Worm (Caenorhabditis elegans) whole organism, late embryonic: ENCODE results near the gene F44G4.5.

Source experiments
- C08G9.2 ChIP-seq: sonication (generic microtip); optimal IDR thresholded peaks from 2 replicates; lab custom pipeline; 2016; ENCODE audit warnings: mild to moderate bottlenecking, missing genetic modification characterization, moderate library complexity, missing compliant biosample characterization
- F13H6.1 ChIP-seq: sonication (generic microtip); optimal IDR thresholded peaks from 2 replicates; lab custom pipeline; 2016; ENCODE audit warnings: missing genetic modification characterization, missing compliant biosample characterization
- K02D7.2 ChIP-seq: sonication (generic microtip); optimal IDR thresholded peaks from 2 replicates; lab custom pipeline; 2017; ENCODE audit warnings: mild to moderate bottlenecking, missing genetic modification characterization, missing compliant biosample characterization
- T23F11.4 ChIP-seq: fragments of 200-800 bp; sonication (Bioruptor generic); optimal IDR thresholded peaks from 2 replicates; lab custom pipeline; 2018; ENCODE audit warnings: mild to moderate bottlenecking, missing genetic modification characterization, missing compliant biosample characterization
- ceh-14 ChIP-seq: sonication (generic microtip); optimal IDR thresholded peaks from 2 replicates; lab custom pipeline; 2016; ENCODE audit warnings: missing genotype, missing genetic modification characterization, missing compliant biosample characterization
- ceh-18 ChIP-seq: sonication (generic microtip); optimal IDR thresholded peaks from 2 replicates; lab custom pipeline; 2016; ENCODE audit warnings: missing genetic modification characterization, missing compliant biosample characterization
- ceh-19 ChIP-seq: fragments of 200-800 bp; sonication (Bioruptor generic); optimal IDR thresholded peaks from 2 replicates; lab custom pipeline; 2018; ENCODE audit warnings: mild to moderate bottlenecking, missing genetic modification characterization, missing compliant biosample characterization
- ceh-22 ChIP-seq: sonication (generic microtip); optimal IDR thresholded peaks from 2 replicates; lab custom pipeline; 2017; ENCODE audit warnings: missing biosample characterization, missing genetic modification characterization
- ceh-24 ChIP-seq: sonication (generic microtip); optimal IDR thresholded peaks from 2 replicates; lab custom pipeline; 2016; ENCODE audit warnings: mild to moderate bottlenecking, missing genetic modification characterization, missing compliant biosample characterization
- ceh-31 ChIP-seq: sonication (generic microtip); optimal IDR thresholded peaks from 2 replicates; lab custom pipeline; 2016; ENCODE audit warnings: missing genetic modification characterization, missing compliant biosample characterization
- ceh-45 ChIP-seq: fragments of 200-800 bp; sonication (Bioruptor generic); IDR thresholded peaks from 2 replicates; pipeline ENCODE4 v1.3.6; 2022; ENCODE audit warnings: missing genetic modification reagents, missing genetic modification characterization, missing compliant biosample characterization
- ceh-48 ChIP-seq: sonication (generic microtip); optimal IDR thresholded peaks from 2 replicates; lab custom pipeline; 2016; ENCODE audit warnings: missing genetic modification characterization, inconsistent platforms, missing compliant biosample characterization
- ceh-9 ChIP-seq: sonication (generic microtip); optimal IDR thresholded peaks from 2 replicates; lab custom pipeline; 2016; ENCODE audit warnings: mild to moderate bottlenecking, missing genetic modification characterization, inconsistent platforms, missing compliant biosample characterization
- dve-1 ChIP-seq: sonication (generic microtip); optimal IDR thresholded peaks from 2 replicates; lab custom pipeline; 2017; ENCODE audit warnings: antibody characterized with exemption, mild to moderate bottlenecking, missing genetic modification characterization, missing compliant biosample characterization
- elt-2 ChIP-seq: sonication (generic microtip); optimal IDR thresholded peaks from 2 replicates; lab custom pipeline; 2016; ENCODE audit warnings: missing genetic modification reagents, missing genetic modification characterization, missing compliant biosample characterization
- elt-4 ChIP-seq: sonication (generic microtip); optimal IDR thresholded peaks from 2 replicates; lab custom pipeline; 2016; ENCODE audit warnings: missing genetic modification characterization, missing compliant biosample characterization
- fax-1 ChIP-seq: sonication (generic microtip); optimal IDR thresholded peaks from 2 replicates; lab custom pipeline; 2016; ENCODE audit warnings: missing genotype, missing genetic modification characterization, missing compliant biosample characterization
- fkh-10 ChIP-seq: fragments of 150-350 bp; optimal IDR thresholded peaks from 2 replicates; lab custom pipeline; 2014; ENCODE audit warnings: missing biosample characterization, missing genetic modification reagents, missing genetic modification characterization
- fkh-6 ChIP-seq: sonication (generic microtip); optimal IDR thresholded peaks from 2 replicates; lab custom pipeline; 2016; ENCODE audit warnings: missing genetic modification characterization, missing compliant biosample characterization
- gmeb-2 ChIP-seq: sonication (generic microtip); optimal IDR thresholded peaks from 2 replicates; lab custom pipeline; 2016; ENCODE audit warnings: missing genetic modification characterization, inconsistent platforms, missing compliant biosample characterization
- hlh-13 ChIP-seq: fragments of 200-800 bp; sonication (Bioruptor generic); optimal IDR thresholded peaks from 2 replicates; lab custom pipeline; 2018; ENCODE audit warnings: mild to moderate bottlenecking, missing genetic modification characterization, missing compliant biosample characterization
- hlh-30 ChIP-seq: sonication (generic microtip); optimal IDR thresholded peaks from 2 replicates; lab custom pipeline; 2017; ENCODE audit warnings: antibody characterized with exemption, missing genetic modification characterization, missing compliant biosample characterization; ENCODE audit not compliant: insufficient read depth
- hlh-8 ChIP-seq: sonication (generic microtip); optimal IDR thresholded peaks from 2 replicates; lab custom pipeline; 2016; ENCODE audit warnings: missing genotype, missing genetic modification characterization, missing compliant biosample characterization
- mec-3 ChIP-seq: sonication (generic microtip); optimal IDR thresholded peaks from 2 replicates; lab custom pipeline; 2016; ENCODE audit warnings: borderline replicate concordance, missing genetic modification characterization, missing compliant biosample characterization
- nhr-11 ChIP-seq: fragments of 150-350 bp; optimal IDR thresholded peaks from 2 replicates; lab custom pipeline; 2014; ENCODE audit warnings: missing biosample characterization, missing genetic modification characterization
- npax-4 ChIP-seq: sonication (generic microtip); optimal IDR thresholded peaks from 2 replicates; lab custom pipeline; 2016; ENCODE audit warnings: missing genetic modification characterization, missing compliant biosample characterization
- pag-3 ChIP-seq: sonication (generic microtip); optimal IDR thresholded peaks from 2 replicates; lab custom pipeline; 2016; ENCODE audit warnings: missing compliant biosample characterization, missing genetic modification characterization, borderline replicate concordance
- pat-9 ChIP-seq: fragments of 200-800 bp; sonication (Bioruptor generic); optimal IDR thresholded peaks from 2 replicates; lab custom pipeline; 2018; ENCODE audit warnings: mild to moderate bottlenecking, missing genetic modification characterization, moderate library complexity, missing compliant biosample characterization
- pha-2 ChIP-seq: sonication (generic microtip); optimal IDR thresholded peaks from 2 replicates; lab custom pipeline; 2017; ENCODE audit warnings: mild to moderate bottlenecking, missing genetic modification characterization, missing compliant biosample characterization
- pha-4 ChIP-seq: fragments of 150-350 bp; optimal IDR thresholded peaks from 2 replicates; lab custom pipeline; 2018; ENCODE audit warnings: missing biosample characterization, missing genetic modification reagents, missing genetic modification characterization
- pqm-1 ChIP-seq: sonication (generic microtip); optimal IDR thresholded peaks from 2 replicates; lab custom pipeline; 2016; ENCODE audit warnings: missing genetic modification characterization, missing compliant biosample characterization
- sox-2 ChIP-seq: fragments of 200-800 bp; sonication (Bioruptor generic); IDR thresholded peaks from 2 replicates; pipeline ENCODE4 v1.3.6; 2022; ENCODE audit warnings: missing genetic modification reagents, missing genetic modification characterization, missing compliant biosample characterization
- ttx-3 ChIP-seq: sonication (generic microtip); optimal IDR thresholded peaks from 2 replicates; lab custom pipeline; 2016; ENCODE audit warnings: missing genetic modification reagents, missing genetic modification characterization, missing compliant biosample characterization
- unc-3 ChIP-seq, 2 experiments: fragments of 200-800 bp in 1 of 2; sonication (Bioruptor generic) in 1 of 2; sonication (generic microtip) in 1 of 2; conservative IDR thresholded peaks in 1 of 2; optimal IDR thresholded peaks in 1 of 2; 2 replicates each; pipeline versions ENCODE4 v1.3.6 to Lab custom; 2016 to 2022; ENCODE audit warnings: missing compliant biosample characterization in 2 of 2, missing genetic modification characterization in 2 of 2, missing genetic modification reagents in 1 of 2
- unc-55 ChIP-seq: sonication (generic microtip); optimal IDR thresholded peaks from 2 replicates; lab custom pipeline; 2017; ENCODE audit warnings: missing biosample characterization, missing genetic modification reagents, missing genetic modification characterization
- zip-5 ChIP-seq: sonication (generic microtip); optimal IDR thresholded peaks from 2 replicates; lab custom pipeline; 2016; ENCODE audit warnings: missing genetic modification characterization, missing compliant biosample characterization
- ztf-16 ChIP-seq: sonication (generic microtip); optimal IDR thresholded peaks from 2 replicates; lab custom pipeline; 2017; ENCODE audit warnings: missing genetic modification characterization, missing compliant biosample characterization

F44G4.5 gene

ce11 chrII:9000331-9000730 lies at the start of gene F44G4.5:
TSS of gene F44G4.5 (minus strand) at chrII:9000431.
- no peak for TF ChIP-seq hlh-13 (GFP tag; lab: Kevin White, UChicago)
- no peak for TF ChIP-seq hlh-8 (tag; lab: Kevin White, UChicago)
- TF ChIP-seq ceh-9 (tag; lab: Kevin White, UChicago): no peak
- no peak for TF ChIP-seq ceh-31 (tag; lab: Kevin White, UChicago)
- TF ChIP-seq T23F11.4 (GFP tag; lab: Kevin White, UChicago): no peak
- TF ChIP-seq nhr-11: no peak
- no peak for TF ChIP-seq ceh-19 (GFP tag; lab: Kevin White, UChicago)
- no peak for TF ChIP-seq fax-1
- TF ChIP-seq ztf-16 (tag; lab: Kevin White, UChicago): no peak
- TF ChIP-seq elt-4 (tag; lab: Kevin White, UChicago): no peak
- TF ChIP-seq fkh-10 (GFP tag; lab: Kevin White, UChicago): no peak
- TF ChIP-seq K02D7.2 (tag; lab: Kevin White, UChicago): no peak
- no peak for TF ChIP-seq pat-9 (tag; lab: Kevin White, UChicago)
- TF ChIP-seq C08G9.2 (tag; lab: Kevin White, UChicago): no peak
- no peak for TF ChIP-seq ceh-14
- no peak for TF ChIP-seq pha-4 (tag; lab: Kevin White, UChicago)
- TF ChIP-seq sox-2 (GFP tag; lab: Robert Waterston, UW): no peak
- no peak for TF ChIP-seq npax-4 (tag; lab: Kevin White, UChicago)
- no peak for TF ChIP-seq ceh-24 (tag; lab: Kevin White, UChicago)

ce11 chrII:9042059-9042458 lies 41.8 kb upstream of the F44G4.5 start:
- TF ChIP-seq ttx-3 (tag; lab: Kevin White, UChicago) (no peak), ceh-45 (no peak), hlh-30 (tag; lab: Kevin White, UChicago) (no peak), elt-2 (tag; lab: Kevin White, UChicago) (no peak), C08G9.2 (tag; lab: Kevin White, UChicago) (no peak), gmeb-2 (no peak)

ce11 chrII:9041306-9041705 lies 41.1 kb upstream of the F44G4.5 start, which contains the start of gene F37B12.3:
TSS of gene F37B12.3 (minus strand) at chrII:9041406.
- TF ChIP-seq ceh-48 (no peak), elt-4 (tag; lab: Kevin White, UChicago) (no peak), pqm-1 (tag; lab: Kevin White, UChicago) (no peak)

ce11 chrII:9038736-9039135 lies 38.5 kb upstream of the F44G4.5 start:
- TF ChIP-seq hlh-30 (tag; lab: Kevin White, UChicago) (no peak), ceh-22 (tag; lab: Kevin White, UChicago) (no peak), gmeb-2 (no peak), unc-3 (GFP tag; conservative IDR thresholded peaks at IDR 0.05; lab: Robert Waterston, UW) (no peak), unc-3 (tag; optimal IDR thresholded peaks at IDR 0.05; lab: Kevin White, UChicago) (no peak), unc-55 (GFP tag; lab: Kevin White, UChicago) (no peak), ttx-3 (tag; lab: Kevin White, UChicago) (no peak), fkh-10 (GFP tag; lab: Kevin White, UChicago) (no peak), ceh-18 (tag; lab: Kevin White, UChicago) (no peak), mec-3 (no peak), zip-5 (no peak), pag-3 (tag; lab: Kevin White, UChicago) (no peak), ceh-9 (tag; lab: Kevin White, UChicago) (no peak), dve-1 (tag; lab: Kevin White, UChicago) (no peak), F13H6.1 (tag; lab: Kevin White, UChicago) (no peak), K02D7.2 (tag; lab: Kevin White, UChicago) (no peak), fkh-6 (no peak), fax-1 (no peak), npax-4 (tag; lab: Kevin White, UChicago) (no peak), ceh-14 (no peak), pha-2 (tag; lab: Kevin White, UChicago) (no peak)
